Worm (Caenorhabditis elegans) whole organism, mixed stage, embryonic: ENCODE data around the gene sri-54.

Experiments used
- ceh-39 ChIP-seq: fragments of 150-350 bp; optimal IDR thresholded peaks from 2 replicates; lab custom pipeline; 2014; ENCODE audit warnings: missing biosample characterization, missing genetic modification characterization
- elt-3 ChIP-seq: fragments of 150-350 bp; optimal IDR thresholded peaks from 2 replicates; lab custom pipeline; 2014; ENCODE audit warnings: missing biosample characterization, missing genetic modification characterization
- flh-1 ChIP-seq: fragments of 200-800 bp; sonication (Bioruptor generic); optimal IDR thresholded peaks from 2 replicates; lab custom pipeline; 2018; ENCODE audit warnings: mild to moderate bottlenecking, missing genetic modification characterization, moderate library complexity, missing compliant biosample characterization
- lin-13 ChIP-seq: fragments of 150-350 bp; optimal IDR thresholded peaks from 2 replicates; lab custom pipeline; 2014; ENCODE audit warnings: missing biosample characterization, missing genetic modification characterization
- lsy-2 ChIP-seq: fragments of 150-350 bp; optimal IDR thresholded peaks from 2 replicates; lab custom pipeline; 2014; ENCODE audit warnings: missing biosample characterization, missing genetic modification characterization
- mep-1 ChIP-seq: fragments of 150-350 bp; optimal IDR thresholded peaks from 2 replicates; lab custom pipeline; 2017; ENCODE audit warnings: missing biosample characterization, missing genetic modification reagents, missing genetic modification characterization, inconsistent platforms
- nhr-12 ChIP-seq: fragments of 150-350 bp; optimal IDR thresholded peaks from 2 replicates; lab custom pipeline; 2014; ENCODE audit warnings: missing biosample characterization, missing genetic modification characterization
- nhr-237 ChIP-seq: fragments of 150-350 bp; optimal IDR thresholded peaks from 2 replicates; lab custom pipeline; 2014; ENCODE audit warnings: missing biosample characterization, missing genetic modification characterization
- pha-4 ChIP-seq: fragments of 150-350 bp; optimal IDR thresholded peaks from 2 replicates; lab custom pipeline; 2018; ENCODE audit warnings: missing biosample characterization, missing genetic modification reagents, missing genetic modification characterization
- snpc-4 ChIP-seq: fragments of 150-350 bp; optimal IDR thresholded peaks from 2 replicates; lab custom pipeline; 2014; ENCODE audit warnings: missing biosample characterization, missing genetic modification characterization
- sptf-1 ChIP-seq: sonication (generic microtip); optimal IDR thresholded peaks from 2 replicates; lab custom pipeline; 2017; ENCODE audit warnings: mild to moderate bottlenecking, missing genetic modification characterization, moderate library complexity, missing compliant biosample characterization
- unc-62 ChIP-seq: fragments of 150-350 bp; optimal IDR thresholded peaks from 2 replicates; lab custom pipeline; 2014; ENCODE audit warnings: missing biosample characterization, missing genetic modification reagents, missing genetic modification characterization
- ztf-11 ChIP-seq: fragments of 150-350 bp; optimal IDR thresholded peaks from 2 replicates; lab custom pipeline; 2014; ENCODE audit warnings: missing biosample characterization, missing genetic modification characterization

- TF ChIP-seq nhr-237 (tag; lab: Kevin White, UChicago) (no peak), mep-1 (tag; lab: Kevin White, UChicago) (no peak), snpc-4 (tag; lab: Kevin White, UChicago) (no peak), ztf-11 (tag; lab: Kevin White, UChicago) (no peak), lsy-2 (tag; lab: Kevin White, UChicago) (no peak), unc-62 (GFP tag; lab: Kevin White, UChicago) (no peak), elt-3 (tag; lab: Kevin White, UChicago) (no peak), pha-4 (no peak), ceh-39 (tag; lab: Kevin White, UChicago) (no peak), nhr-12 (tag; lab: Kevin White, UChicago) (no peak), flh-1 (GFP tag; lab: Kevin White, UChicago) (no peak), sptf-1 (tag; lab: Kevin White, UChicago) (no peak), lin-13 (tag; lab: Kevin White, UChicago) (no peak)
Observed at ce11 chrII:3091268-3091667, 46.4 kb downstream of the sri-54 start, which contains the start of gene srg-21.
